Fruit fly (Drosophila melanogaster) whole organism, prepupa: ENCODE measurements around the gene CG9641.

Experiments used
- CG32006 ChIP-seq: fragments of 200-800 bp; sonication (Bioruptor generic); optimal IDR thresholded peaks from 3 replicates; lab custom pipeline; 2017; ENCODE audit warnings: missing biosample characterization, mild to moderate bottlenecking, missing genetic modification characterization
- OdsH ChIP-seq: fragments of 200-800 bp; sonication (Bioruptor generic); optimal IDR thresholded peaks from 3 replicates; lab custom pipeline; 2016; ENCODE audit warnings: missing biosample characterization, missing genetic modification characterization
- esn ChIP-seq: fragments of 200-800 bp; sonication (Bioruptor generic); optimal IDR thresholded peaks from 2 replicates; lab custom pipeline; 2016; ENCODE audit warnings: missing biosample characterization, mild to moderate bottlenecking, missing genetic modification characterization, moderate library complexity

DNA sequence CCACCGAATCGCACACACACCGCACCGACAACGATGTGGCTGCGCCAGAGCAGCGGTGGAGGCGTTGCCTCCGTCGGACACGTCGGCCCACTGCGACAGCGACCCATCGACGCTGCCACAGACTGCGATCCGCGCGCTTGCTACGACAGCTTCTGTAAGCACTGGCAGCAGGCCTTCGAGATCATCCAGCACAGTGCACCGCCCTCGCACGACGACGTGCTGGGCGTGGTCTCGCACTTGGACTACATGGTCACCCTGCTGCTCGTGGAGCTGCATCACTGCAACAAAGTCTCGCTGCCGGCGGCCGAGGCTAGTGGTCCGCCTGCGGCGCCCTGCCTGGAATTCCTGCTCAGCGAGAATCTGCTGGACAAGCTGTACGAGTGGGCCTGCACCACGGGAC is 17.0 kb upstream of the CG9641 start:
- TF ChIP-seq OdsH = no peak
- no peak for TF ChIP-seq esn
- TF ChIP-seq CG32006 (GFP tag; lab: Kevin White, UChicago) = no peak
